Worm (Caenorhabditis elegans): ENCODE measurements around the gene C25F9.13.

Gene C25F9.13

ce11 chrV:19416475-19416874 lies 17.7 kb upstream of the C25F9.13 start, which contains the start of the genes C25F9.4 and C25F9.9:
C25F9.4 (minus strand) TSS chrV:19416575.
C25F9.9 (plus strand) TSS chrV:19416611.
- TF ChIP-seq zip-5 (tag; optimal IDR thresholded peaks at IDR 0.05): no peak
- TF ChIP-seq C08G9.2 (tag; optimal IDR thresholded peaks at IDR 0.05): no peak
- TF ChIP-seq hlh-30 (tag; optimal IDR thresholded peaks at IDR 0.05; ENCODE audit: insufficient read depth): no peak
- TF ChIP-seq lin-11 (tag; optimal IDR thresholded peaks at IDR 0.05): no peak
- TF ChIP-seq sox-2 (GFP tag; IDR thresholded peaks at IDR 0.05): no peak
- TF ChIP-seq C38D4.7 (GFP tag; optimal IDR thresholded peaks at IDR 0.05): no peak
- no peak for TF ChIP-seq ceh-6 (GFP tag; optimal IDR thresholded peaks at IDR 0.05)
- no peak for TF ChIP-seq mec-3 (tag; optimal IDR thresholded peaks at IDR 0.05; ENCODE audit: borderline replicate concordance)

- TF ChIP-seq odd-2 (tag; optimal IDR thresholded peaks at IDR 0.05) (no peak), nfya-1 (tag; optimal IDR thresholded peaks at IDR 0.05) (no peak), ceh-22 (tag; optimal IDR thresholded peaks at IDR 0.05) (no peak), ceh-34 (tag; optimal IDR thresholded peaks at IDR 0.05) (no peak), unc-42 (tag; optimal IDR thresholded peaks at IDR 0.05) (no peak), ceh-45 (GFP tag; IDR thresholded peaks at IDR 0.05) (no peak), madf-2 (tag; optimal IDR thresholded peaks at IDR 0.05) (no peak), dmd-4 (tag; optimal IDR thresholded peaks at IDR 0.05; ENCODE audit: borderline replicate concordance) (no peak), pha-2 (tag; optimal IDR thresholded peaks at IDR 0.05) (no peak), tbx-7 (tag; optimal IDR thresholded peaks at IDR 0.05) (no peak), eyg-1 (tag; optimal IDR thresholded peaks at IDR 0.05) (no peak)
Observed at ce11 chrV:19410663-19411062, 11.9 kb upstream of the C25F9.13 start, which contains the start of gene C25F9.5. C25F9.5 (minus strand) TSS chrV:19410857.

DNA sequence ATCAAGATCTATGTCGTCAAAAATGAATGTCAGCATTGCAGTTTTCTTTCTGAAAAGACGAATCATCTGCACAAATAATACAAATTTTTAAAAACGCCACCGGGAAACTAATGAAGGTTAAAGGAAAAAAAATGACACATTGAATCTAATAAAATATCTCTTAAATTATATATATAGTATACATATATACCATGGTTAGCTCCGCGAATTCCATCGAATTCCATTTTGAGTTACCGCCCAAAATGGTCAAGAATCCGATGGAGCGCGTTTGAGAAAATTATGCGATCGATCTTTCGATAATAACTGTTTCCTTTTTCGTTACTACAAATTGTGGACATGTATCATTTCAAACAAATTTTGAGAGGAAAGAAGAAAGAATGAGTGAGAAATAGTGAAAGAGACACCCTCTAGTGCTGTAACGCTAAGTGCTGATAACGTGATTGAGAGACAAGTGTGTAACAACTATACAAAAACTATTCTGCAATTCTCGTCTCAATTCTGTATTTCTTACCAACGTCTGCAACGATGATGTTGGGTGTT lies 6.6 kb upstream of the C25F9.13 start, which contains the start of the genes C25F9.6 and C25F9.10:
Gene C25F9.6, minus strand, starts transcription at position 51 of the 540 bp plus-strand sequence.
Gene C25F9.10, plus strand, starts transcription at position 454 of the 540 bp plus-strand sequence.
- no peak for TF ChIP-seq hlh-15 (tag; optimal IDR thresholded peaks at IDR 0.05)
- TF ChIP-seq K02D7.2 (tag; optimal IDR thresholded peaks at IDR 0.05): no peak
- no peak for TF ChIP-seq madf-2 (tag; optimal IDR thresholded peaks at IDR 0.05)
- TF ChIP-seq ceh-30 (tag; optimal IDR thresholded peaks at IDR 0.05): no peak

DNA sequence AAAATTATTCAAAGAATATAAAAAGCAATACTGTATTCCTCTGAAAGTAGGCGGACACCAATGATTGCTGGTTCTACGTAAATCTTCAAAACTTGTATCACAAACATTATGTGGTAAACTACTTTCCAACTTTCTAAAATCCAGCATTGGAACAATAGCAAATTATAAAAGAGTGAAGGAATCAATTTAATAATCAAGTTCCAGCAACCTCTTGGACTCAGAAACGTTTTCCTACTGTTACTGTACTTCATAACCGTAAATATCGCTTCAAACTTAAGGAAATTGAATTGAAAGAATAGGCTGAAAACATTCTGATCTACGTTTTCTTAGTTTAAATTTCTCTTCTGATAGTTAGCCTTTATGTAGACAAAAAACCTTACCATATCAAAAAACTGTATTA lies 4.8 kb upstream of the C25F9.13 start:
- TF ChIP-seq pax-1 (tag; optimal IDR thresholded peaks at IDR 0.05) (no peak), odd-2 (tag; optimal IDR thresholded peaks at IDR 0.05) (no peak), rnt-1 (tag; optimal IDR thresholded peaks at IDR 0.05) (no peak), pag-3 (tag; optimal IDR thresholded peaks at IDR 0.05; ENCODE audit: borderline replicate concordance) (no peak), ceh-24 (tag; optimal IDR thresholded peaks at IDR 0.05) (no peak), sox-4 (tag; optimal IDR thresholded peaks at IDR 0.05) (no peak), fkh-10 (GFP tag; optimal IDR thresholded peaks at IDR 0.05) (no peak), ztf-16 (tag; optimal IDR thresholded peaks at IDR 0.05) (no peak), elt-4 (tag; optimal IDR thresholded peaks at IDR 0.05) (no peak)

ce11 chrV:19402855-19403254 lies 4.1 kb upstream of the C25F9.13 start, which contains the start of gene C25F9.12:
C25F9.12 (minus strand) TSS chrV:19402955.
- TF ChIP-seq mec-3 (tag; optimal IDR thresholded peaks at IDR 0.05; ENCODE audit: borderline replicate concordance): no peak
- TF ChIP-seq ceh-14 (tag; optimal IDR thresholded peaks at IDR 0.05): no peak
- no peak for TF ChIP-seq ref-2 (tag; optimal IDR thresholded peaks at IDR 0.05)
- no peak for TF ChIP-seq npax-4 (tag; optimal IDR thresholded peaks at IDR 0.05)
- no peak for TF ChIP-seq ceh-18 (tag; optimal IDR thresholded peaks at IDR 0.05)
- TF ChIP-seq syd-9 (tag; optimal IDR thresholded peaks at IDR 0.05): no peak
- no peak for TF ChIP-seq unc-86 (tag; optimal IDR thresholded peaks at IDR 0.05)
- TF ChIP-seq ceh-9 (tag; optimal IDR thresholded peaks at IDR 0.05): no peak
- TF ChIP-seq lin-11 (tag; optimal IDR thresholded peaks at IDR 0.05): no peak
- TF ChIP-seq pha-4 (tag; optimal IDR thresholded peaks at IDR 0.05): no peak
- TF ChIP-seq C08G9.2 (tag; optimal IDR thresholded peaks at IDR 0.05): no peak
- TF ChIP-seq ceh-45 (GFP tag; IDR thresholded peaks at IDR 0.05): no peak
- no peak for TF ChIP-seq eyg-1 (tag; optimal IDR thresholded peaks at IDR 0.05)
- no peak for TF ChIP-seq unc-55 (GFP tag; optimal IDR thresholded peaks at IDR 0.05)
- TF ChIP-seq hlh-15 (tag; optimal IDR thresholded peaks at IDR 0.05): no peak
